Worm (Caenorhabditis elegans) whole organism, L1 larva: ENCODE measurements around the gene T14B4.5.
A peak's percentile ranks its signal among the peaks of the same experiment; 100 is the strongest.

ENCODE experiments used
- C04F5.9 ChIP-seq: sonication (generic microtip); optimal IDR thresholded peaks from 2 replicates; lab custom pipeline; 2016; ENCODE audit warnings: missing genetic modification characterization, missing compliant biosample characterization
- C16A3.4 ChIP-seq: fragments of 150-350 bp; optimal IDR thresholded peaks from 2 replicates; lab custom pipeline; 2014; ENCODE audit warnings: missing biosample characterization, missing genetic modification characterization
- C34B4.2 ChIP-seq: sonication (generic microtip); optimal IDR thresholded peaks from 2 replicates; lab custom pipeline; 2017; ENCODE audit warnings: mild to moderate bottlenecking, missing genetic modification characterization, missing compliant biosample characterization
- aha-1 ChIP-seq: fragments of 150-350 bp; optimal IDR thresholded peaks from 2 replicates; lab custom pipeline; 2014; ENCODE audit warnings: missing biosample characterization, missing genetic modification characterization
- alr-1 ChIP-seq: fragments of 200-800 bp; sonication (Bioruptor generic); optimal IDR thresholded peaks from 2 replicates; lab custom pipeline; 2018; ENCODE audit warnings: borderline replicate concordance, mild to moderate bottlenecking, missing genetic modification characterization, missing compliant biosample characterization
- aly-2 ChIP-seq: fragments of 150-350 bp; optimal IDR thresholded peaks from 2 replicates; lab custom pipeline; 2014; ENCODE audit warnings: missing biosample characterization, missing genetic modification characterization
- ama-1 ChIP-seq: fragments of 150-350 bp; optimal IDR thresholded peaks from 2 replicates; lab custom pipeline; 2014
- blmp-1 ChIP-seq: fragments of 150-350 bp; optimal IDR thresholded peaks from 2 replicates; lab custom pipeline; 2014; ENCODE audit warnings: missing biosample characterization, missing genetic modification characterization
- ceh-90 ChIP-seq: sonication (generic microtip); optimal IDR thresholded peaks from 2 replicates; lab custom pipeline; 2016; ENCODE audit warnings: missing genetic modification characterization, missing compliant biosample characterization
- ces-1 ChIP-seq: fragments of 150-350 bp; optimal IDR thresholded peaks from 2 replicates; lab custom pipeline; 2014; ENCODE audit warnings: missing biosample characterization, missing genetic modification reagents, missing genetic modification characterization
- dsc-1 ChIP-seq: sonication (generic microtip); optimal IDR thresholded peaks from 2 replicates; lab custom pipeline; 2016; ENCODE audit warnings: mild to moderate bottlenecking, missing genetic modification characterization, missing compliant biosample characterization
- efl-1 ChIP-seq, 4 experiments: fragments of 150-350 bp; optimal IDR thresholded peaks in 3 of 4; peaks in 1 of 4; 1 replicate in 1 of 4; 2 replicates in 3 of 4; lab custom pipeline; 2014; ENCODE audit warnings: missing biosample characterization in 2 of 4, missing genetic modification characterization in 2 of 4, missing genetic modification reagents in 2 of 4
- egl-13 ChIP-seq: sonication (generic microtip); optimal IDR thresholded peaks from 2 replicates; lab custom pipeline; 2016; ENCODE audit warnings: missing genotype, missing genetic modification reagents, missing genetic modification characterization, missing compliant biosample characterization
- egl-27 ChIP-seq, 2 experiments: fragments of 150-350 bp in 1 of 2; sonication (generic microtip); optimal IDR thresholded peaks; 3 replicates each; lab custom pipeline; 2017 to 2018; ENCODE audit warnings: missing biosample characterization in 2 of 2, missing genetic modification characterization in 2 of 2, missing genetic modification reagents in 2 of 2
- elt-2 ChIP-seq: sonication (generic microtip); optimal IDR thresholded peaks from 2 replicates; lab custom pipeline; 2016; ENCODE audit warnings: missing genetic modification characterization, mild to moderate bottlenecking, inconsistent platforms, missing compliant biosample characterization, missing genetic modification reagents
- elt-3 ChIP-seq, 6 experiments: fragments of 150-350 bp in 1 of 6; sonication (generic microtip); optimal IDR thresholded peaks; 2 replicates each; lab custom pipeline; 2017 to 2018; ENCODE audit warnings: missing biosample characterization in 6 of 6, missing genetic modification characterization in 6 of 6, inconsistent platforms in 1 of 6
- ets-5 ChIP-seq: fragments of 200-800 bp; sonication (Bioruptor generic); IDR thresholded peaks from 2 replicates; pipeline ENCODE4 v1.3.6; 2022; ENCODE audit warnings: missing genetic modification characterization, missing compliant biosample characterization
- fkh-10 ChIP-seq: sonication (generic microtip); optimal IDR thresholded peaks from 2 replicates; lab custom pipeline; 2017; ENCODE audit warnings: missing biosample characterization, missing genetic modification reagents, missing genetic modification characterization
- fkh-8 ChIP-seq: sonication (generic microtip); optimal IDR thresholded peaks from 2 replicates; lab custom pipeline; 2016; ENCODE audit warnings: mild to moderate bottlenecking, missing genetic modification characterization, missing compliant biosample characterization
- fos-1 ChIP-seq: fragments of 150-350 bp; optimal IDR thresholded peaks from 2 replicates; lab custom pipeline; 2014; ENCODE audit warnings: missing biosample characterization, missing genetic modification characterization
- hlh-17 ChIP-seq: fragments of 200-800 bp; sonication (Bioruptor generic); optimal IDR thresholded peaks from 2 replicates; lab custom pipeline; 2018; ENCODE audit warnings: missing genetic modification characterization, mild to moderate bottlenecking, missing compliant biosample characterization, moderate library complexity, borderline replicate concordance
- hpl-2 ChIP-seq: fragments of 150-350 bp; optimal IDR thresholded peaks from 2 replicates; lab custom pipeline; 2014; ENCODE audit warnings: missing biosample characterization, missing genetic modification reagents, missing genetic modification characterization
- irx-1 ChIP-seq: sonication (generic microtip); optimal IDR thresholded peaks from 2 replicates; lab custom pipeline; 2016; ENCODE audit warnings: missing genetic modification characterization, missing compliant biosample characterization
- lin-13 ChIP-seq: fragments of 150-350 bp; optimal IDR thresholded peaks from 2 replicates; lab custom pipeline; 2014; ENCODE audit warnings: missing biosample characterization, missing genetic modification reagents, missing genetic modification characterization
- lin-14 ChIP-seq: fragments of 200-800 bp; sonication (Bioruptor generic); optimal IDR thresholded peaks from 2 replicates; lab custom pipeline; 2018; ENCODE audit warnings: mild to moderate bottlenecking, missing genetic modification characterization, moderate library complexity, missing compliant biosample characterization
- lin-15B ChIP-seq: fragments of 150-350 bp; sonication (generic microtip); optimal IDR thresholded peaks from 3 replicates; lab custom pipeline; 2014; ENCODE audit warnings: missing biosample characterization, missing genetic modification characterization
- lir-3 ChIP-seq: sonication (generic microtip); optimal IDR thresholded peaks from 2 replicates; lab custom pipeline; 2016; ENCODE audit warnings: mild to moderate bottlenecking, missing genetic modification characterization, moderate library complexity, missing compliant biosample characterization; ENCODE audit not compliant: poor library complexity
- lsy-2 ChIP-seq, 2 experiments: fragments of 150-350 bp; optimal IDR thresholded peaks; 2 replicates each; lab custom pipeline; 2014; ENCODE audit warnings: missing biosample characterization in 2 of 2, missing genetic modification characterization in 2 of 2
- mef-2 ChIP-seq: fragments of 150-350 bp; optimal IDR thresholded peaks from 2 replicates; lab custom pipeline; 2014; ENCODE audit warnings: missing biosample characterization, missing genetic modification characterization
- nhr-12 ChIP-seq: sonication (generic microtip); optimal IDR thresholded peaks from 2 replicates; lab custom pipeline; 2017; ENCODE audit warnings: missing biosample characterization, missing genetic modification characterization
- nhr-237 ChIP-seq: fragments of 150-350 bp; optimal IDR thresholded peaks from 2 replicates; lab custom pipeline; 2014; ENCODE audit warnings: missing biosample characterization, missing genetic modification characterization
- nhr-47 ChIP-seq: sonication (generic microtip); optimal IDR thresholded peaks from 2 replicates; lab custom pipeline; 2016; ENCODE audit warnings: mild to moderate bottlenecking, missing genetic modification characterization, moderate library complexity, missing compliant biosample characterization
- nhr-76 ChIP-seq: sonication (generic microtip); optimal IDR thresholded peaks from 2 replicates; lab custom pipeline; 2017; ENCODE audit warnings: missing biosample characterization, missing genetic modification characterization
- nhr-77 ChIP-seq: fragments of 150-350 bp; optimal IDR thresholded peaks from 2 replicates; lab custom pipeline; 2014; ENCODE audit warnings: missing biosample characterization, missing genetic modification characterization
- nhr-90 ChIP-seq: sonication (generic microtip); optimal IDR thresholded peaks from 2 replicates; lab custom pipeline; 2016; ENCODE audit warnings: mild to moderate bottlenecking, missing genetic modification characterization, missing compliant biosample characterization; ENCODE audit not compliant: poor library complexity
- pag-3 ChIP-seq: sonication (generic microtip); optimal IDR thresholded peaks from 2 replicates; lab custom pipeline; 2017; ENCODE audit warnings: missing genetic modification characterization, mild to moderate bottlenecking, missing compliant biosample characterization, antibody characterized with exemption, borderline replicate concordance; ENCODE audit not compliant: insufficient read depth
- pax-3 ChIP-seq: fragments of 200-800 bp; sonication (Bioruptor generic); optimal IDR thresholded peaks from 2 replicates; lab custom pipeline; 2018; ENCODE audit warnings: mild to moderate bottlenecking, missing genetic modification characterization, moderate library complexity, missing compliant biosample characterization
- pqm-1 ChIP-seq: sonication (generic microtip); optimal IDR thresholded peaks from 3 replicates; lab custom pipeline; 2017; ENCODE audit warnings: missing biosample characterization, missing genetic modification characterization
- snpc-4 ChIP-seq: fragments of 150-350 bp; optimal IDR thresholded peaks from 2 replicates; lab custom pipeline; 2014; ENCODE audit warnings: missing biosample characterization, missing genetic modification characterization
- snu-23 ChIP-seq: sonication (generic microtip); optimal IDR thresholded peaks from 2 replicates; lab custom pipeline; 2016; ENCODE audit warnings: missing genetic modification characterization, missing compliant biosample characterization
- sptf-1 ChIP-seq: fragments of 150-350 bp; optimal IDR thresholded peaks from 2 replicates; lab custom pipeline; 2014; ENCODE audit warnings: missing biosample characterization, missing genetic modification characterization
- swsn-7 ChIP-seq: sonication (generic microtip); optimal IDR thresholded peaks from 2 replicates; lab custom pipeline; 2016; ENCODE audit warnings: missing genetic modification characterization, missing compliant biosample characterization
- tbx-2 ChIP-seq: sonication (generic microtip); optimal IDR thresholded peaks from 2 replicates; lab custom pipeline; 2016; ENCODE audit warnings: missing genetic modification characterization, missing compliant biosample characterization
- unc-30 ChIP-seq: sonication (generic microtip); optimal IDR thresholded peaks from 2 replicates; lab custom pipeline; 2017; ENCODE audit warnings: missing biosample characterization, missing genetic modification characterization
- unc-62 ChIP-seq: fragments of 150-350 bp; optimal IDR thresholded peaks from 2 replicates; lab custom pipeline; 2014; ENCODE audit warnings: missing biosample characterization, missing genetic modification reagents, missing genetic modification characterization
- unc-98 ChIP-seq: fragments of 200-800 bp; sonication (Bioruptor generic); IDR thresholded peaks from 2 replicates; pipeline ENCODE4 v1.3.6; 2022; ENCODE audit warnings: missing genetic modification characterization, missing compliant biosample characterization
- xbp-1 ChIP-seq: sonication (generic microtip); optimal IDR thresholded peaks from 2 replicates; lab custom pipeline; 2016; ENCODE audit warnings: missing genetic modification characterization, missing compliant biosample characterization
- zag-1 ChIP-seq: fragments of 150-350 bp; optimal IDR thresholded peaks from 2 replicates; lab custom pipeline; 2014; ENCODE audit warnings: missing biosample characterization, missing genetic modification characterization

T14B4.5 gene

ce11 chrII:6734674-6735073 lies 18.0 kb downstream of the T14B4.5 start, which contains the start of gene T14B4.3 (continued):
- TF ChIP-seq nhr-12 (no peak), fos-1 (tag; lab: Kevin White, UChicago) (no peak), swsn-7 (tag; lab: Kevin White, UChicago) (peak; percentile 45)

ce11 chrII:6736066-6736465 lies 19.4 kb downstream of the T14B4.5 start, which contains the start of gene mrps-18.C:
TSS of gene mrps-18.C (plus strand) at chrII:6736203.
- TF ChIP-seq alr-1 (no peak), aly-2 (tag; lab: Kevin White, UChicago) (no peak), nhr-47 (tag; lab: Kevin White, UChicago) (no peak), pax-3 (tag; lab: Kevin White, UChicago) (no peak), xbp-1 (tag; lab: Kevin White, UChicago) (no peak), ces-1 (GFP tag; lab: Kevin White, UChicago) (no peak), fkh-10 (GFP tag; lab: Kevin White, UChicago) (no peak), nhr-90 (tag; lab: Kevin White, UChicago) (no peak), lin-14 (no peak), ama-1 (lab: Kevin White, UChicago) (no peak), zag-1 (no peak), snpc-4 (tag; lab: Kevin White, UChicago) (no peak)

ce11 chrII:6736604-6737003 lies 19.9 kb downstream of the T14B4.5 start, which contains the start of gene T14B4.1:
TSS of gene T14B4.1 (plus strand) at chrII:6736904.
- no peak for TF ChIP-seq dsc-1
- TF ChIP-seq blmp-1 (tag; lab: Kevin White, UChicago), result no peak
- no peak for TF ChIP-seq sptf-1 (tag; lab: Kevin White, UChicago)
- no peak for TF ChIP-seq egl-13 (tag; lab: Kevin White, UChicago)
- TF ChIP-seq nhr-237 (tag; lab: Kevin White, UChicago), result no peak
- TF ChIP-seq efl-1 (optimal IDR thresholded peaks at IDR 0.05; lab: Kevin White, UChicago), result no peak
- no peak for TF ChIP-seq efl-1 (GFP tag; optimal IDR thresholded peaks at IDR 0.05 in 1 of 2; lab: Kevin White, UChicago)
- no peak for TF ChIP-seq nhr-90 (tag; lab: Kevin White, UChicago)
- no peak for TF ChIP-seq elt-3 (tag; optimal IDR thresholded peaks at IDR 0.05; lab: Kevin White, UChicago)
- TF ChIP-seq pqm-1 (tag; lab: Kevin White, UChicago), result no peak
- TF ChIP-seq ets-5, result no peak
- no peak for TF ChIP-seq unc-98 (GFP tag; lab: Robert Waterston, UW)
- TF ChIP-seq irx-1 (tag; lab: Kevin White, UChicago), result no peak
- TF ChIP-seq C04F5.9 (tag; lab: Kevin White, UChicago), result no peak
- no peak for TF ChIP-seq nhr-77 (tag; lab: Kevin White, UChicago)
- TF ChIP-seq fkh-8 (tag; lab: Kevin White, UChicago), result no peak
- TF ChIP-seq mef-2, result no peak

ce11 chrII:6741428-6741827 lies 24.8 kb downstream of the T14B4.5 start, which contains the start of gene exos-8:
TSS of gene exos-8 (plus strand) at chrII:6741691.
- no peak for TF ChIP-seq ets-5
- TF ChIP-seq mef-2, result no peak
- peak; percentile 81 for TF ChIP-seq lin-15B (tag; lab: Kevin White, UChicago)
- TF ChIP-seq nhr-77 (tag; lab: Kevin White, UChicago), result peak; percentile 63
- no peak for TF ChIP-seq nhr-76 (tag; lab: Kevin White, UChicago)
- TF ChIP-seq lsy-2 (tag; optimal IDR thresholded peaks at IDR 0.05; lab: Kevin White, UChicago), result peak; percentile 28 to 80
- TF ChIP-seq C34B4.2 (tag; lab: Kevin White, UChicago), result no peak
- peak; percentile 56 for TF ChIP-seq tbx-2 (tag; lab: Kevin White, UChicago)
- TF ChIP-seq hpl-2 (GFP tag; lab: Kevin White, UChicago), result peak; percentile 9
- TF ChIP-seq egl-27 (tag; optimal IDR thresholded peaks at IDR 0.05; lab: Kevin White, UChicago), result no peak
- no peak for TF ChIP-seq ceh-90
- TF ChIP-seq lin-13 (GFP tag; lab: Kevin White, UChicago), result peak; percentile 63
- no peak for TF ChIP-seq elt-2 (tag; lab: Kevin White, UChicago)
- TF ChIP-seq lir-3 (tag; lab: Kevin White, UChicago), result peak; percentile 75
- TF ChIP-seq aha-1, result no peak
- peak; percentile 13 for TF ChIP-seq nhr-90 (tag; lab: Kevin White, UChicago)
- no peak for TF ChIP-seq hlh-17 (GFP tag; lab: Kevin White, UChicago)
- no peak for TF ChIP-seq sptf-1 (tag; lab: Kevin White, UChicago)
- peak; percentile 55 for TF ChIP-seq blmp-1 (tag; lab: Kevin White, UChicago)
- peak; percentile 66 for TF ChIP-seq snu-23 (GFP tag; lab: Kevin White, UChicago)
- TF ChIP-seq C16A3.4 (tag; lab: Kevin White, UChicago), result peak; percentile 65
- no peak for TF ChIP-seq pag-3 (tag; lab: Kevin White, UChicago)
- TF ChIP-seq unc-62 (GFP tag; lab: Kevin White, UChicago), result no peak
- TF ChIP-seq unc-30 (tag; lab: Kevin White, UChicago), result no peak
